Worm (Caenorhabditis elegans) whole organism, late embryonic: ENCODE data around the gene ZC302.3.

Source experiments
- Y22D7AL.16 ChIP-seq: sonication (generic microtip); optimal IDR thresholded peaks from 2 replicates; lab custom pipeline; 2016; ENCODE audit warnings: missing genetic modification characterization, missing compliant biosample characterization
- ceh-22 ChIP-seq: sonication (generic microtip); optimal IDR thresholded peaks from 2 replicates; lab custom pipeline; 2017; ENCODE audit warnings: missing biosample characterization, missing genetic modification characterization
- ceh-9 ChIP-seq: sonication (generic microtip); optimal IDR thresholded peaks from 2 replicates; lab custom pipeline; 2016; ENCODE audit warnings: mild to moderate bottlenecking, missing genetic modification characterization, inconsistent platforms, missing compliant biosample characterization
- dmd-4 ChIP-seq: sonication (generic microtip); optimal IDR thresholded peaks from 2 replicates; lab custom pipeline; 2016; ENCODE audit warnings: borderline replicate concordance, missing genetic modification characterization, missing compliant biosample characterization
- elt-2 ChIP-seq: sonication (generic microtip); optimal IDR thresholded peaks from 2 replicates; lab custom pipeline; 2016; ENCODE audit warnings: missing genetic modification reagents, missing genetic modification characterization, missing compliant biosample characterization
- fkh-10 ChIP-seq: fragments of 150-350 bp; optimal IDR thresholded peaks from 2 replicates; lab custom pipeline; 2014; ENCODE audit warnings: missing biosample characterization, missing genetic modification reagents, missing genetic modification characterization
- hlh-15 ChIP-seq: sonication (generic microtip); optimal IDR thresholded peaks from 2 replicates; lab custom pipeline; 2016; ENCODE audit warnings: missing genetic modification characterization, missing compliant biosample characterization
- npax-4 ChIP-seq: sonication (generic microtip); optimal IDR thresholded peaks from 2 replicates; lab custom pipeline; 2016; ENCODE audit warnings: missing genetic modification characterization, missing compliant biosample characterization
- pha-4 ChIP-seq: fragments of 150-350 bp; optimal IDR thresholded peaks from 2 replicates; lab custom pipeline; 2018; ENCODE audit warnings: missing biosample characterization, missing genetic modification reagents, missing genetic modification characterization
- sdc-2 ChIP-seq: sonication (generic microtip); optimal IDR thresholded peaks from 2 replicates; lab custom pipeline; 2016; ENCODE audit warnings: missing genotype, missing genetic modification characterization, missing compliant biosample characterization
- sox-2 ChIP-seq: fragments of 200-800 bp; sonication (Bioruptor generic); IDR thresholded peaks from 2 replicates; pipeline ENCODE4 v1.3.6; 2022; ENCODE audit warnings: missing genetic modification reagents, missing genetic modification characterization, missing compliant biosample characterization
- tbx-2 ChIP-seq: sonication (generic microtip); optimal IDR thresholded peaks from 2 replicates; lab custom pipeline; 2016; ENCODE audit warnings: missing genetic modification characterization, missing compliant biosample characterization
- zip-5 ChIP-seq: sonication (generic microtip); optimal IDR thresholded peaks from 2 replicates; lab custom pipeline; 2016; ENCODE audit warnings: missing genetic modification characterization, missing compliant biosample characterization
- ztf-16 ChIP-seq: sonication (generic microtip); optimal IDR thresholded peaks from 2 replicates; lab custom pipeline; 2017; ENCODE audit warnings: missing genetic modification characterization, missing compliant biosample characterization

ce11 chrV:10741357-10741756 lies at the start of gene ZC302.3:
- no peak for TF ChIP-seq sdc-2 (tag; lab: Kevin White, UChicago)
- no peak for TF ChIP-seq tbx-2 (tag; lab: Kevin White, UChicago)
- TF ChIP-seq ztf-16 (tag; lab: Kevin White, UChicago): no peak
- TF ChIP-seq hlh-15: no peak
- no peak for TF ChIP-seq Y22D7AL.16
- no peak for TF ChIP-seq pha-4 (tag; lab: Kevin White, UChicago)
- no peak for TF ChIP-seq dmd-4 (tag; lab: Kevin White, UChicago)
- TF ChIP-seq ceh-9: no peak
- no peak for TF ChIP-seq fkh-10 (GFP tag; lab: Kevin White, UChicago)
- TF ChIP-seq elt-2 (tag; lab: Kevin White, UChicago): no peak
- no peak for TF ChIP-seq sox-2 (GFP tag; lab: Robert Waterston, UW)
- TF ChIP-seq npax-4 (tag; lab: Kevin White, UChicago): no peak
- TF ChIP-seq ceh-22 (tag; lab: Kevin White, UChicago): no peak
- no peak for TF ChIP-seq zip-5
